Worm (Caenorhabditis elegans): ENCODE data around the gene natb-1.

Gene natb-1

DNA sequence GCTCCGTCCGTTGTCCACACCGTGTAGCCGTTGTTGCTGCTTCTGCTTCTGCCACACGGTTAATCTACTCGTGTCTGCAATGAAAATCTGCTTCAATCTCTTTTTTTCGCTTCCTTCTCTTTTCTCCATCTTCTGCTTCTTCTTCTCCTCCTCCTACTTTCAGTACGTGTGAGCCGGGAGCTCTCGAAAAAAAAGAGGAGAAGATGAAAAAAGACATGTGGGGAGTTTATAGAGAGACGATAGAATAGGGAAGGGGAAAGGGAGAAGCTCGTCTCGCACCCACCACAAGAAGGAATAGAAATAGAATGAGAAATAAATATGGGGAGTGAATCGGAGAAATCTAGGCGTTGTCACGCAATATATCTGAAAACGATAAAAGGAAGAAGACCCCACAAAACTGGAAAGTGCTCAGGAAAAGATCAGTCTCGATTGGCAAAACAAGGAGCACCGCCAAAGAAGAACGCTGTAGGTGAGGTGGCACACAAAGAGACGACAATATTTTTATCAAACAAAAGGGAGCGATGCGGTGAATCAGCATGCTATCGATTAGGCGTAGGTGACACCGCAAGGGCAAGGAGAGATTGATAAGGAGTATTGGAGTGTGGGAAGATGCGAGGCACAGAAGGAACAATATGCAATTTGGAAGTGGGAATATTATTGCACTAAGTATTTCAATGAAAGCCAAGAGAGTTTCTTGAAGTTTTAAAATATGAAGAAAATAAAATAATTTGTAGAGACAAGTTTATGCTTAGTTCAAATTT is 5.3 kb downstream of the natb-1 start, which contains the start of gene let-413:
Gene let-413 (minus strand): TSS at position 76 of the 761 bp plus-strand sequence.
- no peak for TF ChIP-seq him-1 (tag; optimal IDR thresholded peaks at IDR 0.05)
- TF ChIP-seq dao-5 (tag; optimal IDR thresholded peaks at IDR 0.05), result no peak
- no peak for TF ChIP-seq W03F9.2 (tag; optimal IDR thresholded peaks at IDR 0.05)

ce11 chrV:7971376-7971775 is 11.9 kb downstream of the natb-1 start:
- TF ChIP-seq dao-5 (tag; optimal IDR thresholded peaks at IDR 0.05), result no peak
- TF ChIP-seq him-1 (tag; optimal IDR thresholded peaks at IDR 0.05), result no peak
- no peak for TF ChIP-seq W03F9.2 (tag; optimal IDR thresholded peaks at IDR 0.05)

DNA sequence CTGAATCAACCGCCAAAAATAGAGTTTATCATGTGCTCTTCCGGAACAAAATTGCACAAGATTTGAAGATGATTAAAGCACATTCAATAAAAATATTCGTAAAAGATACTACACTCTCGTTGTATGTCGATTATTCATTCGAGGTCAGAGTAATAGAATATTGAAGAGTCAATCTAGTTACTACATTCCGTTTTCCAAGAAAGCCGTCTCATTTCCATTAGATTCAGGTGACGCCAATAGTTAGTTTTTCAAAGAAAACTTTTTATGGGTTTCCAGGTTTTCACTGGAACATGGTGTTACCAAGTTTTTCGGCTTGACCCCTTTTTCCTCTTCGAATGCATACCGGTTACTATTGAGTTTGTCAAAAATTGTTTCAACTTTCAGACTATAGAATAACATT is 12.7 kb downstream of the natb-1 start:
- TF ChIP-seq dao-5 (tag; optimal IDR thresholded peaks at IDR 0.05) (no peak), him-1 (tag; optimal IDR thresholded peaks at IDR 0.05) (no peak), W03F9.2 (tag; optimal IDR thresholded peaks at IDR 0.05) (no peak)

ce11 chrV:7969107-7969506 is 14.1 kb downstream of the natb-1 start, which contains the start of gene che-7:
TSS of gene che-7 (minus strand) at chrV:7969207.
- TF ChIP-seq W03F9.2 (tag; optimal IDR thresholded peaks at IDR 0.05), result no peak
- no peak for TF ChIP-seq dao-5 (tag; optimal IDR thresholded peaks at IDR 0.05)
- TF ChIP-seq him-1 (tag; optimal IDR thresholded peaks at IDR 0.05), result no peak

- no peak for TF ChIP-seq W03F9.2 (tag; optimal IDR thresholded peaks at IDR 0.05)
- TF ChIP-seq dao-5 (tag; optimal IDR thresholded peaks at IDR 0.05), result no peak
- no peak for TF ChIP-seq him-1 (tag; optimal IDR thresholded peaks at IDR 0.05)
Observed at ce11 chrV:7964429-7964828, 18.8 kb downstream of the natb-1 start.

DNA sequence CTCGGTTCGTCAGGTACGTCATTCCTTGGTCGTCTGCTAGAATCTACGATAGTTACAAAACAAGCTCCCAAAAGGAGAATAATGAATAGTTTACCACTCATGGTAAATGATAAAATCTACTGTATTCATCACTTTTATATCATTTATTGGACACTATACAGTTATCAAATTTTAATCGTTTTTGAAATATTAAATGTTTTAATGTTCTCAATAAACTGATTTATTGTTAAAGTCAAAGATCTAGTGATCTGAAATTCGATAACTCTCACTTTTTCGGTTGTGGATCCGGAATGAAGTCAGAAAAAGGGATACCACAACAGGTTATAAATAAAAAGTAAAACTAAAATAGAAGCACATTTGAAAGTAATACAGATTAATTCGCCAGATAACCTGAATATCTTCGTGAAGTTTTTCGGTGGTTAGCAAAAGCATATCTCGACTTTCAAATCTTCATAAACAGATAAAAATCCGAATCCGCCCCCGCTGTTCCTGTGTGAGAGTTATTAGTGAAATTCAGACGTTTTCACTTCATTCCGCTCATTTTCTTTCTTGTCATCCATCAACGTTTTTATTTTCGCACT is 24.4 kb downstream of the natb-1 start, which contains the start of the genes clec-217 and F26D11.2:
Gene clec-217 (minus strand): TSS at position 101 of the 581 bp plus-strand sequence.
Gene F26D11.2 (plus strand): TSS at position 531 of the 581 bp plus-strand sequence.
- TF ChIP-seq W03F9.2 (tag; optimal IDR thresholded peaks at IDR 0.05) (no peak), dao-5 (tag; optimal IDR thresholded peaks at IDR 0.05) (no peak), him-1 (tag; optimal IDR thresholded peaks at IDR 0.05) (no peak)

DNA sequence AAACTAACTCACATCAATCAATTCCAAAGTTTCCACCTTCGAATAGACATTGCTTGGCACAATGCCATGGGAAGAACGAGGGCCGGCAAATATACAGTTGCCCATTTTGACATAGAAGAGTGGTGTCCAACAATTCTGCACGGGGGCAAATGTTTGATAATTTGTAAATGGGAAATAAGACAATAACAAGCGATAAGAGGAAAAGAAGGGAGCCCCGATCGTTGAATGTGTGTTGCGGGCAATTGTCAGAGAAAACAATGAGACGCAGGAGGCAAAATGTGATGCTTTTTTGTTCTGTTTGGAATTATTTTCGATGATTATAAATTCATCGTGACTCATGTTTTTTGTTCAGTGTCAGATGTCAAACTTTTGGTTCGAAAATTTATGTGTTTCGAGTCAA is 27.0 kb downstream of the natb-1 start, which contains the start of gene pals-34:
Gene pals-34 (minus strand): TSS at position 280 of the 400 bp plus-strand sequence.
- TF ChIP-seq him-1 (tag; optimal IDR thresholded peaks at IDR 0.05) (no peak), W03F9.2 (tag; optimal IDR thresholded peaks at IDR 0.05) (no peak), dao-5 (tag; optimal IDR thresholded peaks at IDR 0.05) (no peak)

- TF ChIP-seq W03F9.2 (tag; optimal IDR thresholded peaks at IDR 0.05) (peak; percentile 5), dao-5 (tag; optimal IDR thresholded peaks at IDR 0.05) (no peak), him-1 (tag; optimal IDR thresholded peaks at IDR 0.05) (no peak)
Observed at ce11 chrV:7955168-7955567, 28.1 kb downstream of the natb-1 start, which contains the start of gene F26D11.12. TSS of gene F26D11.12 (minus strand) at chrV:7955312.

ce11 chrV:7954552-7954951 is 28.7 kb downstream of the natb-1 start, which contains the start of gene F26D11.13:
TSS of gene F26D11.13 (minus strand) at chrV:7954652.
- no peak for TF ChIP-seq dao-5 (tag; optimal IDR thresholded peaks at IDR 0.05)
- TF ChIP-seq him-1 (tag; optimal IDR thresholded peaks at IDR 0.05), result no peak
- TF ChIP-seq W03F9.2 (tag; optimal IDR thresholded peaks at IDR 0.05), result no peak

DNA sequence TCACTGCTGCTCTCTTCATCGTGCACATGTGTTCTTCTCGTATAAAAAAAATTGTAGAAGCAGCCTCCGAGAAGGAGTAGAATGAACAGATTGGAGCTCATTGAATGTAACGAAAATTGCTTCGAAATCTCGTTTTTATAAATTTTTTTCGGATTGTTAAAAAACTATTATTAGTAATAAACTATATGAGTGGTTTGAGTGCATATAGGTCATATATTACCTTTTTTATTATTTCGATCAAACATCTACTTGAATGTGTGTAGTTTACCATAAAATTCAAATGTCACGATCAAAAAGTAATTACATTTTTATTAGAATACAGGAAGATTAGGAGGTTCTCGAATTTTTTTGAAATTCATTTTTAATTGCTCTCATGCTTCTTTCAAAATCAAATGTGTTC is 30.4 kb downstream of the natb-1 start, which contains the start of gene clec-216:
Gene clec-216 (minus strand): TSS at position 101 of the 400 bp plus-strand sequence.
- TF ChIP-seq him-1 (tag; optimal IDR thresholded peaks at IDR 0.05) (no peak), W03F9.2 (tag; optimal IDR thresholded peaks at IDR 0.05) (no peak), dao-5 (tag; optimal IDR thresholded peaks at IDR 0.05) (no peak)

DNA sequence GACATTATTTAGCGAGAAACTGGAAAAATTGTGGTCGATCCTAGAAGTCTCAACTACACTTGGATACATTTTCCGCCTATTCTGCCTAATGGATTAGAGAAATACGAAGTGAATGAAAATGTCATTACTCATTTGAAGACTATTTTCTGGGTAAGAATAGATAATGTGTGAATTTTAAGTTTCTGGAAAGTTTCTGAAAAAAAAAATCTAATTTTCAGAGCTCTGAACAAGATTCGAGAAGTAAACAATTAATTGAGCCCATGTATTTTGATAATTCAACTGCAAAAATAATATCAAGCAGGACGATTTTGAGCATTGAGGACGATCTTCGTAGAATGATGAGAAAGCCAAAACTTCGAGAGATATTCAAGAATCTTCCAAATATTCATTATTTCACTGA is 37.0 kb downstream of the natb-1 start:
- TF ChIP-seq W03F9.2 (tag; optimal IDR thresholded peaks at IDR 0.05), result no peak
- no peak for TF ChIP-seq him-1 (tag; optimal IDR thresholded peaks at IDR 0.05)
- no peak for TF ChIP-seq dao-5 (tag; optimal IDR thresholded peaks at IDR 0.05)

- no peak for TF ChIP-seq him-1 (tag; optimal IDR thresholded peaks at IDR 0.05)
- TF ChIP-seq W03F9.2 (tag; optimal IDR thresholded peaks at IDR 0.05), result no peak
- TF ChIP-seq dao-5 (tag; optimal IDR thresholded peaks at IDR 0.05), result no peak
Observed at ce11 chrV:7943568-7943967, 39.7 kb downstream of the natb-1 start, which contains the start of gene Y97E10B.1. TSS of gene Y97E10B.1 (plus strand) at chrV:7943868.

DNA sequence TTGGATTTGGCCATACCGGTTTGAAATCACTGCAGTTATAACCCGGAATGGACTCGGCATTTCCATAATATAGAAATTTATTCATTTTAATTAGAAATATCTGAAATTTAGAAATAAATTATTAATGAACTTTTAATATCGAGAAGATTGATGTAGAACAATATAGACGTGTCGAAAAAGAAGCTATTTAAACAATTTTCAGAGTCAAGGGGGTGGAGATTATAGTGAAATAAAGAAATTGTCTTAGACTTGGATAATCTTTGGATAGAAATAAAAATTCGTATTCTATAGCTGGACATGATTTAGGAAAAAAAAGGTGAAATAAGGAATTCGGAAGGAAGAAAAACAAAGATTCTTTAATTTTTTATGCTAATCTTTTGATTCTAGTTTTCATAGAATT is 42.9 kb downstream of the natb-1 start, which contains the start of gene srt-53:
Gene srt-53 (minus strand): TSS at position 101 of the 400 bp plus-strand sequence.
- no peak for TF ChIP-seq dao-5 (tag; optimal IDR thresholded peaks at IDR 0.05)
- TF ChIP-seq him-1 (tag; optimal IDR thresholded peaks at IDR 0.05), result no peak
- no peak for TF ChIP-seq W03F9.2 (tag; optimal IDR thresholded peaks at IDR 0.05)

DNA sequence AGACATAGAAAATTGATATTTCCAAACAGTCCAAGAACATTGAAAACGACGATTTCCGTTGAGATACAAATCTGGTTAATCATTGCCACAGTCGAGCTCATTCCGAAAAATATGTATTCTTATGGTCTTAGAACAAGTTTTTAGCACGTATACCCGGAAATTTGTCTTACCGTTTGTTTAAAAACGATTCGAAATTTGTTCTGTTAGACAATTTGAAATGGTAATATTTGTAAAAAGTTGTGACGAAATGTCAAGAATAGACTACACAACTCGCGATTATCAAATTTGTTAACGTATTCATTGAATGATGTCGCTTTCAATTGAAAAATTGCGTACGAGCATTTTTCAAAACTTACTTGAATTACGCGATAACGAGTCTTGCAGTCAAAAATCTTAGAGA is 46.1 kb downstream of the natb-1 start, which contains the start of gene srsx-3:
Gene srsx-3 (minus strand): TSS at position 101 of the 400 bp plus-strand sequence.
- TF ChIP-seq W03F9.2 (tag; optimal IDR thresholded peaks at IDR 0.05), result no peak
- TF ChIP-seq him-1 (tag; optimal IDR thresholded peaks at IDR 0.05), result no peak
- TF ChIP-seq dao-5 (tag; optimal IDR thresholded peaks at IDR 0.05), result no peak
